Worm (Caenorhabditis elegans): ENCODE measurements around the gene Y7A5A.5.
A peak's percentile ranks its signal among the peaks of the same experiment; 100 is the strongest.

Y7A5A.5 gene

DNA sequence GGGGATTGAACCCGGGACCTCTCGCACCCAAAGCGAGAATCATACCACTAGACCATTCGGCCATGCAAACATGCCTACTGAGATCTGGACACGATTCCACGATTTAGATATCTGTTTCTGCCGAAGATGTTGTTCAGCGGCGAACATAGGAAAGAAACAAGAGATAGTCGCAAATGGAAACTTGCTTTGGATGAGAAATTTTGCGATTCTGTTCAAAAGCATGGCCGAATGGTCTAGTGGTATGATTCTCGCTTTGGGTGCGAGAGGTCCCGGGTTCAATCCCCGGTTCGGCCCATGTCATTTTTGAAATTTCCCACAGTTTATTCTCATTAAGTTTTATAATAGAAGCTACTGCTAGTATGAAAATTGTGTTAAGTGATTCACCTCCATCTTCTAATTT lies 10.0 kb upstream of the Y7A5A.5 start:
- TF ChIP-seq nhr-21 (tag; optimal IDR thresholded peaks at IDR 0.05) (peak; percentile 59), lin-11 (tag; optimal IDR thresholded peaks at IDR 0.05) (no peak), sem-4 (tag; optimal IDR thresholded peaks at IDR 0.05) (no peak), sma-3 (GFP tag; optimal IDR thresholded peaks at IDR 0.05) (peak; percentile 10), mdl-1 (tag; optimal IDR thresholded peaks at IDR 0.05) (no peak), nhr-6 (tag; optimal IDR thresholded peaks at IDR 0.05) (no peak)

DNA sequence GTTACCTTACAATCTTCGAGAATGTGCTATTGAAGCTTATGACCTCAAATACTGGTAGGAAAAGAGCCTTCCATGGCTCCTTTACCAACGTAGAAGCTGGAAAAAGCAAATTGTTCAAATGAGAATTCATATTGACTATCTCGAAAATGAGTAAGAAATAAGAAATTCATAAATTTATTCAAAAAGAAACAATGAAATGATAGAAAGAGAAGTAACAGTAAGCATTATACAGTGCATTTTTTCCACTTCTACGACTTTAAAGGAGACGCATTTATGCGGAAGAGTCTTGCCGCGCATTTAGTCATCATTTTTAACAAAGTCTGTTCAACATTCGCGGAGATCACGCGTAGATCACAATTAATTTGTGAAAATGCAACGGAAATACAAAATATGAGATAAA lies 8.4 kb upstream of the Y7A5A.5 start, which contains the start of gene Y7A5A.10:
Gene Y7A5A.10 (minus strand): TSS at position 101 of the 400 bp plus-strand sequence.
- TF ChIP-seq nhr-129 (tag; optimal IDR thresholded peaks at IDR 0.05) = no peak
- no peak for TF ChIP-seq zag-1 (tag; optimal IDR thresholded peaks at IDR 0.05)
- TF ChIP-seq C34F6.9 (tag; optimal IDR thresholded peaks at IDR 0.05) = no peak
- TF ChIP-seq nhr-6 (tag; optimal IDR thresholded peaks at IDR 0.05) = no peak
- TF ChIP-seq unc-39 (tag; optimal IDR thresholded peaks at IDR 0.05) = no peak
- TF ChIP-seq mbf-1 (tag; optimal IDR thresholded peaks at IDR 0.05) = no peak
- TF ChIP-seq lin-11 (tag; optimal IDR thresholded peaks at IDR 0.05) = no peak
- TF ChIP-seq unc-62 (GFP tag; optimal IDR thresholded peaks at IDR 0.05) = no peak
- TF ChIP-seq nhr-25 (tag; optimal IDR thresholded peaks at IDR 0.05) = no peak
- no peak for TF ChIP-seq egl-27 (tag; optimal IDR thresholded peaks at IDR 0.05)
- no peak for TF ChIP-seq mdl-1 (tag; optimal IDR thresholded peaks at IDR 0.05)
- TF ChIP-seq gmeb-1 (tag; optimal IDR thresholded peaks at IDR 0.05) = no peak
- TF ChIP-seq Y55F3AM.14 (GFP tag; optimal IDR thresholded peaks at IDR 0.05) = no peak
- no peak for TF ChIP-seq mab-5 (tag; optimal IDR thresholded peaks at IDR 0.05)
- no peak for TF ChIP-seq fos-1 (tag; optimal IDR thresholded peaks at IDR 0.05)
- TF ChIP-seq lsy-2 (tag; optimal IDR thresholded peaks at IDR 0.05) = no peak

DNA sequence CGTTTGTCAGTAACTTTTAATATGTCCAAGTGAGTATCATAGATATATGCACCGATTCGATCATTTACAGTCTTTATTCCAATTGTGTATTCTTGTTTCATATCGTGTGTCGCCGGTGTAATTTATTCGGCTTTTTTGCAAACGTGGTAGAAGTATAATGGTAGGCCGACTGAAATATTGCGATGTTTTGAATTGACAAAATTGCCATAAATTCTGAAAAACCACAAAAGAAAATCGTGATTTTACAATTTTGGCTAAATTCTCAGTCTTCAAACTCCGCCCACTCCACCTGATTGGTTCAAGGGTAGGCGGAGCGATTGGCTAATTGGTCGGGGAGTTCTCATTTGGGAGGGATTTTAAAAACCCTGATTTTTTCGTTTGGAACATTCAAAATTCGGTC lies 2.1 kb downstream of the Y7A5A.5 start, which contains the start of gene Y7A5A.3:
Gene Y7A5A.3 (minus strand): TSS at position 101 of the 400 bp plus-strand sequence.
- TF ChIP-seq fos-1 (tag; optimal IDR thresholded peaks at IDR 0.05) (no peak), egl-27 (tag; optimal IDR thresholded peaks at IDR 0.05) (no peak), nhr-237 (tag; optimal IDR thresholded peaks at IDR 0.05) (no peak), snpc-4 (tag; optimal IDR thresholded peaks at IDR 0.05) (no peak), mbf-1 (tag; optimal IDR thresholded peaks at IDR 0.05) (no peak), unc-39 (tag; optimal IDR thresholded peaks at IDR 0.05) (no peak), sma-3 (GFP tag; optimal IDR thresholded peaks at IDR 0.05) (no peak), F13H6.1 (tag; optimal IDR thresholded peaks at IDR 0.05) (no peak), unc-55 (GFP tag; optimal IDR thresholded peaks at IDR 0.05) (no peak), ZK546.5 (tag; optimal IDR thresholded peaks at IDR 0.05) (no peak), ceh-82 (tag; optimal IDR thresholded peaks at IDR 0.05) (no peak), nhr-6 (tag; optimal IDR thresholded peaks at IDR 0.05) (no peak), aly-2 (tag; optimal IDR thresholded peaks at IDR 0.05) (no peak), lin-11 (tag; optimal IDR thresholded peaks at IDR 0.05) (no peak), lsy-2 (tag; optimal IDR thresholded peaks at IDR 0.05) (no peak), skn-1 (tag; optimal IDR thresholded peaks at IDR 0.05) (no peak), ztf-11 (tag; optimal IDR thresholded peaks at IDR 0.05) (no peak), peb-1 (tag; optimal IDR thresholded peaks at IDR 0.05) (no peak), ceh-16 (tag; optimal IDR thresholded peaks at IDR 0.05) (no peak), dmd-4 (tag; optimal IDR thresholded peaks at IDR 0.05) (no peak)

DNA sequence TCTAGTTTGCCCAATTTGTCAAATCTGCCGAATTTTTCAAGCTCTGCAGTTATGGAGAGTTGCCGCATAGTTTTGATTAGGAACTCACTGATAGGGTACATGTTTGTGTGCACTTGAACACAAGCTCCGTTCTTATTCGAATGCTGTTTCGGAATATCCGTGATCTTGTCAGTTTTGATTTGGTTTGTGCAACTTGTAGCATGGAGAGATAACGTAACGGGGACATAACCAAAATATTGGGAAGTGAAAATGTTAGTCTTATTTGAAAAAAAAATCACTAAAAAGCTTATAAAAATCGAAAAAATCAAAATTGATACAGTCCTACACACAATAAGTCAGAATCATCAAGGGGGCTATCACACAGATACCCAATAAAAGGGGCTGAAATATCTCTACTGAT lies 4.6 kb downstream of the Y7A5A.5 start, which contains the start of gene Y7A5A.24:
Gene Y7A5A.24 (minus strand): TSS at position 101 of the 400 bp plus-strand sequence.
- no peak for TF ChIP-seq ZK546.5 (tag; optimal IDR thresholded peaks at IDR 0.05)
- TF ChIP-seq nhr-6 (tag; optimal IDR thresholded peaks at IDR 0.05) = no peak
- TF ChIP-seq alr-1 (tag; optimal IDR thresholded peaks at IDR 0.05) = no peak
- TF ChIP-seq peb-1 (tag; optimal IDR thresholded peaks at IDR 0.05) = no peak
- TF ChIP-seq ceh-16 (tag; optimal IDR thresholded peaks at IDR 0.05) = no peak
- no peak for TF ChIP-seq skn-1 (tag; optimal IDR thresholded peaks at IDR 0.05)

DNA sequence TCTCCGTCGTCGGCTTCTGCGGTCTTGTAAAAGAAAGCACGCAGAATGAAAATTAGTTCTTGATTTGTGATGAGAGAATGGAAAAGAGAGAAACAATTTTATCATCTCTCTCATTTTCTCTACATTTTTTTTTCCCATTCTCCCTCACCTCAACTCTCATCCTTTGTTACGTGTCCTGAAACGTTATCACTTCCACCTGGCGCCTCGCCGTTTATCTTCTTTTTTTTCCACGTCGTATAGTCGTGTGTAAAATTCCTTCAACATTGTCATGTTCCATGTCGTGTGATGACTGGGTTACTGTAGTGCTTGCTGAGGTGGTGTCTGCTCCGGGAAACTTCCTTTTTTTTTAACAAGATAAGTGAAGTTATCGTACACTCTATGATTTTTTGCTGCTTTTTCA lies 7.1 kb downstream of the Y7A5A.5 start:
- TF ChIP-seq ztf-1 (GFP tag; conservative IDR thresholded peaks at IDR 0.05) (no peak), unc-39 (tag; optimal IDR thresholded peaks at IDR 0.05) (no peak), gmeb-1 (tag; optimal IDR thresholded peaks at IDR 0.05) (peak; percentile 25), nhr-129 (tag; optimal IDR thresholded peaks at IDR 0.05) (peak; percentile 75), nhr-25 (tag; optimal IDR thresholded peaks at IDR 0.05) (no peak), ztf-4 (tag; optimal IDR thresholded peaks at IDR 0.05) (no peak), alr-1 (tag; optimal IDR thresholded peaks at IDR 0.05) (no peak), zag-1 (tag; optimal IDR thresholded peaks at IDR 0.05) (no peak), mab-5 (tag; optimal IDR thresholded peaks at IDR 0.05) (no peak), aly-2 (tag; optimal IDR thresholded peaks at IDR 0.05) (no peak), elt-3 (tag; optimal IDR thresholded peaks at IDR 0.05) (no peak), unc-55 (GFP tag; optimal IDR thresholded peaks at IDR 0.05) (no peak), dmd-4 (tag; optimal IDR thresholded peaks at IDR 0.05) (no peak), peb-1 (tag; optimal IDR thresholded peaks at IDR 0.05) (no peak), nhr-21 (tag; optimal IDR thresholded peaks at IDR 0.05) (peak; percentile 11), crh-2 (tag; optimal IDR thresholded peaks at IDR 0.05) (peak; percentile 95), unc-62 (GFP tag; optimal IDR thresholded peaks at IDR 0.05) (no peak), mbf-1 (tag; optimal IDR thresholded peaks at IDR 0.05) (no peak), lin-13 (GFP tag; optimal IDR thresholded peaks at IDR 0.05) (peak; percentile 23), Y55F3AM.14 (GFP tag; optimal IDR thresholded peaks at IDR 0.05) (no peak), nhr-10 (tag; optimal IDR thresholded peaks at IDR 0.05) (no peak), F13H6.1 (tag; optimal IDR thresholded peaks at IDR 0.05) (peak; percentile 40), fos-1 (tag; optimal IDR thresholded peaks at IDR 0.05) (peak; percentile 74), nhr-12 (tag; optimal IDR thresholded peaks at IDR 0.05) (no peak), nhr-6 (tag; optimal IDR thresholded peaks at IDR 0.05) (peak; percentile 27), mdl-1 (tag; optimal IDR thresholded peaks at IDR 0.05) (no peak), skn-1 (tag; optimal IDR thresholded peaks at IDR 0.05) (no peak), nhr-11 (tag; optimal IDR thresholded peaks at IDR 0.05) (no peak), lin-39 (tag; optimal IDR thresholded peaks at IDR 0.05) (no peak), elt-1 (tag; optimal IDR thresholded peaks at IDR 0.05) (no peak), ceh-82 (tag; optimal IDR thresholded peaks at IDR 0.05) (no peak)

Measured in whole organism, L2 larva.